Worm (Caenorhabditis elegans) whole organism, late embryonic: ENCODE measurements around the gene T06E8.8.

Source experiments
- ama-1 ChIP-seq: fragments of 150-350 bp; optimal IDR thresholded peaks from 2 replicates; lab custom pipeline; 2014
- ceh-30 ChIP-seq: fragments of 150-350 bp; optimal IDR thresholded peaks from 2 replicates; lab custom pipeline; 2014; ENCODE audit warnings: missing biosample characterization, missing genetic modification characterization
- dmd-4 ChIP-seq: sonication (generic microtip); optimal IDR thresholded peaks from 2 replicates; lab custom pipeline; 2016; ENCODE audit warnings: borderline replicate concordance, missing genetic modification characterization, missing compliant biosample characterization
- elt-2 ChIP-seq: sonication (generic microtip); optimal IDR thresholded peaks from 2 replicates; lab custom pipeline; 2016; ENCODE audit warnings: missing genetic modification reagents, missing genetic modification characterization, missing compliant biosample characterization
- fkh-10 ChIP-seq: fragments of 150-350 bp; optimal IDR thresholded peaks from 2 replicates; lab custom pipeline; 2014; ENCODE audit warnings: missing biosample characterization, missing genetic modification reagents, missing genetic modification characterization
- lin-11 ChIP-seq: fragments of 200-800 bp; sonication (Bioruptor generic); optimal IDR thresholded peaks from 2 replicates; lab custom pipeline; 2018; ENCODE audit warnings: mild to moderate bottlenecking, missing genetic modification characterization, missing compliant biosample characterization
- nhr-11 ChIP-seq: fragments of 150-350 bp; optimal IDR thresholded peaks from 2 replicates; lab custom pipeline; 2014; ENCODE audit warnings: missing biosample characterization, missing genetic modification characterization
- nhr-232 ChIP-seq: sonication (generic microtip); optimal IDR thresholded peaks from 2 replicates; lab custom pipeline; 2016; ENCODE audit warnings: missing genetic modification characterization, missing compliant biosample characterization
- pha-4 ChIP-seq: fragments of 150-350 bp; optimal IDR thresholded peaks from 2 replicates; lab custom pipeline; 2018; ENCODE audit warnings: missing biosample characterization, missing genetic modification reagents, missing genetic modification characterization
- sox-2 ChIP-seq: fragments of 200-800 bp; sonication (Bioruptor generic); IDR thresholded peaks from 2 replicates; pipeline ENCODE4 v1.3.6; 2022; ENCODE audit warnings: missing genetic modification reagents, missing genetic modification characterization, missing compliant biosample characterization
- unc-55 ChIP-seq: sonication (generic microtip); optimal IDR thresholded peaks from 2 replicates; lab custom pipeline; 2017; ENCODE audit warnings: missing biosample characterization, missing genetic modification reagents, missing genetic modification characterization
- zip-5 ChIP-seq: sonication (generic microtip); optimal IDR thresholded peaks from 2 replicates; lab custom pipeline; 2016; ENCODE audit warnings: missing genetic modification characterization, missing compliant biosample characterization

- no peak for TF ChIP-seq unc-55
- TF ChIP-seq ama-1 (lab: Kevin White, UChicago): no peak
- TF ChIP-seq ceh-30: no peak
- no peak for TF ChIP-seq sox-2
- TF ChIP-seq fkh-10 (GFP tag; lab: Kevin White, UChicago): no peak
- TF ChIP-seq pha-4 (tag; lab: Kevin White, UChicago): no peak
- no peak for TF ChIP-seq nhr-11 (tag; lab: Kevin White, UChicago)
- no peak for TF ChIP-seq zip-5 (tag; lab: Kevin White, UChicago)
- TF ChIP-seq elt-2 (tag; lab: Kevin White, UChicago): no peak
- no peak for TF ChIP-seq lin-11
- no peak for TF ChIP-seq dmd-4 (tag; lab: Kevin White, UChicago)
- TF ChIP-seq nhr-232 (tag; lab: Kevin White, UChicago): no peak
Measured at ce11 chrV:9995791-9996190, 47.8 kb upstream of the T06E8.8 start, which contains the start of gene K08H10.6.
